Fruit fly (Drosophila melanogaster): ENCODE results near the gene Dad.
A peak's percentile ranks its signal among the peaks of the same experiment; 100 is the strongest.

Gene Dad

dm6 chr3R:17056183-17056904, 2.5 kb downstream of the Dad start (continued):
- TF ChIP-seq phol (tag; optimal IDR thresholded peaks at IDR 0.05) (peak; percentile 30), CG14014 (GFP tag; IDR thresholded peaks at IDR 0.05) (no peak; the same call in 1 of the 2 replicates), gce (GFP tag; IDR thresholded peaks at IDR 0.05) (no peak), CG1647 (GFP tag; optimal IDR thresholded peaks at IDR 0.05) (no peak), CG7745 (tag; optimal IDR thresholded peaks at IDR 0.05) (no peak), CG7372 (GFP tag; IDR thresholded peaks at IDR 0.05) (no peak), mam (GFP tag; optimal IDR thresholded peaks at IDR 0.05) (no peak), CG1602 (GFP tag; optimal IDR thresholded peaks at IDR 0.05) (no peak), CG31441 (GFP tag; IDR thresholded peaks at IDR 0.05) (no peak), mirr (GFP tag; optimal IDR thresholded peaks at IDR 0.05) (peak; percentile 73), Fer1 (GFP tag; optimal IDR thresholded peaks at IDR 0.05) (peak; percentile 70), CG10267 (tag; optimal IDR thresholded peaks at IDR 0.05) (no peak), CG9437 (GFP tag; optimal IDR thresholded peaks at IDR 0.05) (no peak), CG13624 (GFP tag; optimal IDR thresholded peaks at IDR 0.05) (no peak), Side (GFP tag; optimal IDR thresholded peaks at IDR 0.05) (peak; percentile 50), CG30403 (GFP tag; optimal IDR thresholded peaks at IDR 0.05) (no peak), Bteb2 (GFP tag; optimal IDR thresholded peaks at IDR 0.05) (no peak), knrl (GFP tag; IDR thresholded peaks at IDR 0.05; ENCODE audit: partially characterized antibody) (no peak), Doc2 (GFP tag; IDR thresholded peaks at IDR 0.05) (no peak), fu2 (GFP tag; optimal IDR thresholded peaks at IDR 0.05) (no peak), sqz (GFP tag; optimal IDR thresholded peaks at IDR 0.05) (peak; percentile 100), Hr78 (GFP tag; optimal IDR thresholded peaks at IDR 0.05) (peak in 1 of 2 experiments; percentile 59), CG7963 (GFP tag; IDR thresholded peaks at IDR 0.05; ENCODE audit: partially characterized antibody) (no peak), Nf-YC (tag; optimal IDR thresholded peaks at IDR 0.05) (peak; percentile 78), CG11504 (tag; optimal IDR thresholded peaks at IDR 0.05) (peak; percentile 80), BtbVII (GFP tag; optimal IDR thresholded peaks at IDR 0.05) (peak; percentile 82), CG4360 (GFP tag; IDR thresholded peaks at IDR 0.05) (peak; percentile 83), stwl (tag; optimal IDR thresholded peaks at IDR 0.05) (no peak), Sox102F (GFP tag; optimal IDR thresholded peaks at IDR 0.05) (no peak), unc-4 (GFP tag; IDR thresholded peaks at IDR 0.05; ENCODE audit: partially characterized antibody) (peak; percentile 29), ken (GFP tag; IDR thresholded peaks at IDR 0.05) (0 out of 3 replicates have a peak, but pooled peaks have one; percentile 4), croc (GFP tag; conservative IDR thresholded peaks at IDR 0.05) (no peak), Dp (GFP tag; optimal IDR thresholded peaks at IDR 0.05) (peak; percentile 8), Sry-δ (GFP tag; optimal IDR thresholded peaks at IDR 0.05) (no peak), CG11085 (GFP tag; IDR thresholded peaks at IDR 0.05) (no peak), CG18476 (GFP tag; optimal IDR thresholded peaks at IDR 0.05) (no peak), wek (GFP tag; optimal IDR thresholded peaks at IDR 0.05) (no peak), CG17361 (GFP tag; IDR thresholded peaks at IDR 0.05) (no peak), hth (optimal IDR thresholded peaks at IDR 0.05) (no peak), Spps (tag; optimal IDR thresholded peaks at IDR 0.05) (no peak), CG42726 (GFP tag; IDR thresholded peaks at IDR 0.05; ENCODE audit: partially characterized antibody) (0 out of 2 replicates have a peak, but pooled peaks have one; percentile 18), slbo (GFP tag; IDR thresholded peaks at IDR 0.05) (peak; percentile 13; the same call in 1 of the 2 replicates), Gug (GFP tag; IDR thresholded peaks at IDR 0.05) (no peak), Sin3A (optimal IDR thresholded peaks at IDR 0.05) (no peak), CG31224 (GFP tag; IDR thresholded peaks at IDR 0.05) (no peak; the same call in 1 of the 2 replicates), amos (GFP tag; IDR thresholded peaks at IDR 0.05; ENCODE audit: partially characterized antibody) (no peak; the same call in 1 of the 2 replicates), danr (GFP tag; IDR thresholded peaks at IDR 0.05) (no peak), E2f1 (GFP tag; IDR thresholded peaks at IDR 0.05) (peak; percentile 15; the same call in 1 of the 2 replicates), Meics (GFP tag; optimal IDR thresholded peaks at IDR 0.05) (no peak), bab2 (GFP tag; optimal IDR thresholded peaks at IDR 0.05) (no peak)

Measured in whole organism, embryonic.